Fruit fly (Drosophila melanogaster): ENCODE results near the gene CG31522.

CG31522 gene

dm6 chr3R:4394654-4395581 is 67.8 kb downstream of the CG31522 start (continued):
- TF ChIP-seq CG2129 (GFP tag; IDR thresholded peaks at IDR 0.05; ENCODE audit: partially characterized antibody) (no peak), inv (GFP tag; IDR thresholded peaks at IDR 0.05; ENCODE audit: partially characterized antibody) (no peak), Mad (GFP tag; optimal IDR thresholded peaks at IDR 0.05) (peak; percentile 66), CG2120 (GFP tag; optimal IDR thresholded peaks at IDR 0.05) (peak; percentile 93), Hey (tag; optimal IDR thresholded peaks at IDR 0.05) (peak; percentile 67), CG10267 (tag; optimal IDR thresholded peaks at IDR 0.05) (peak; percentile 77), CG7987 (GFP tag; optimal IDR thresholded peaks at IDR 0.05) (peak; percentile 68), ci (GFP tag; IDR thresholded peaks at IDR 0.05) (peak; percentile 93), Asciz (GFP tag; optimal IDR thresholded peaks at IDR 0.05) (peak; percentile 82), kah (GFP tag; optimal IDR thresholded peaks at IDR 0.05) (peak; percentile 57), CG32532 (GFP tag; IDR thresholded peaks at IDR 0.05) (peak; percentile 86), CG6854 (GFP tag; optimal IDR thresholded peaks at IDR 0.05) (peak; percentile 73), chm (GFP tag; IDR thresholded peaks at IDR 0.05) (peak; percentile 17; the same call in 1 of the 2 replicates), Xbp1 (GFP tag; optimal IDR thresholded peaks at IDR 0.05) (peak; percentile 87), CG7556 (GFP tag; optimal IDR thresholded peaks at IDR 0.05) (peak; percentile 79), gt (GFP tag; IDR thresholded peaks at IDR 0.05) (peak; percentile 70), yki (optimal IDR thresholded peaks at IDR 0.05) (no peak), Meics (GFP tag; optimal IDR thresholded peaks at IDR 0.05) (peak; percentile 88), CG6791 (GFP tag; IDR thresholded peaks at IDR 0.05; ENCODE audit: partially characterized antibody) (no peak), vnd (GFP tag; IDR thresholded peaks at IDR 0.05; ENCODE audit: partially characterized antibody) (no peak), H2.0 (GFP tag; IDR thresholded peaks at IDR 0.05) (peak; percentile 82), CG3995 (GFP tag; optimal IDR thresholded peaks at IDR 0.05) (peak; percentile 47), CG10431 (GFP tag; optimal IDR thresholded peaks at IDR 0.05) (peak; percentile 18), Camta (GFP tag; optimal IDR thresholded peaks at IDR 0.05) (peak; percentile 79), Chrac-16 (GFP tag; optimal IDR thresholded peaks at IDR 0.05) (peak; percentile 76), dati (GFP tag; IDR thresholded peaks at IDR 0.05) (peak; percentile 55; the same call in 1 of the 2 replicates), CG10654 (GFP tag; optimal IDR thresholded peaks at IDR 0.05) (peak; percentile 81), pfk (GFP tag; optimal IDR thresholded peaks at IDR 0.05) (no peak), Lim3 (GFP tag; IDR thresholded peaks at IDR 0.05) (peak; percentile 77; the same call in 1 of the 2 replicates), Fer3 (tag; optimal IDR thresholded peaks at IDR 0.05) (peak; percentile 88), CG8944 (GFP tag; optimal IDR thresholded peaks at IDR 0.05) (peak; percentile 87), bowl (GFP tag; IDR thresholded peaks at IDR 0.05) (peak; percentile 73; the same call in 1 of the 2 replicates), pan (optimal IDR thresholded peaks at IDR 0.05) (no peak), pan (GFP tag; optimal IDR thresholded peaks at IDR 0.05 in 1 of 2, IDR thresholded peaks at IDR 0.05 in 1 of 2) (peak in 1 of 2 experiments; percentile 90), tin (GFP tag; optimal IDR thresholded peaks at IDR 0.05) (peak; percentile 75), CG16779 (GFP tag; IDR thresholded peaks at IDR 0.05) (peak; percentile 28; the same call in 1 of the 2 replicates), CG11247 (GFP tag; IDR thresholded peaks at IDR 0.05) (peak; percentile 77), CG2678 (tag; optimal IDR thresholded peaks at IDR 0.05) (peak; percentile 93), Dad (GFP tag; optimal IDR thresholded peaks at IDR 0.05) (peak; percentile 82), ttk (GFP tag; IDR thresholded peaks at IDR 0.05) (peak; percentile 85), CG6654 (GFP tag; optimal IDR thresholded peaks at IDR 0.05) (peak; percentile 70), E2f1 (GFP tag; IDR thresholded peaks at IDR 0.05) (peak; percentile 89), cas (GFP tag; IDR thresholded peaks at IDR 0.05) (peak; percentile 66; the same call in 1 of the 2 replicates), CG17361 (GFP tag; IDR thresholded peaks at IDR 0.05) (peak; percentile 83), CG12104 (GFP tag; optimal IDR thresholded peaks at IDR 0.05) (peak; percentile 77), sna (GFP tag; IDR thresholded peaks at IDR 0.05; ENCODE audit: partially characterized antibody) (no peak), pnt (GFP tag; optimal IDR thresholded peaks at IDR 0.05) (peak; percentile 71), CG11695 (GFP tag; IDR thresholded peaks at IDR 0.05) (peak; percentile 91), CG15073 (GFP tag; optimal IDR thresholded peaks at IDR 0.05) (no peak)
